Fruit fly (Drosophila melanogaster) whole organism, embryonic: ENCODE results near the gene CG32488.

ENCODE experiments used
- Aef1 ChIP-seq: fragments of 200-800 bp; sonication (Bioruptor generic); IDR thresholded peaks from 3 replicates; pipeline ENCODE4 v1.3.6; 2022; ENCODE audit warnings: missing biosample characterization, missing genetic modification characterization
- Awh ChIP-seq: fragments of 200-800 bp; sonication (Bioruptor generic); IDR thresholded peaks from 2 replicates; pipeline ENCODE4, ENCODE4 v1.3.6; 2022; ENCODE audit warnings: missing biosample characterization, missing genetic modification characterization
- BtbVII ChIP-seq: fragments of 200-800 bp; sonication (Bioruptor generic); optimal IDR thresholded peaks from 3 replicates; lab custom pipeline; 2017; ENCODE audit warnings: missing biosample characterization, mild to moderate bottlenecking, missing genetic modification characterization
- CG10565 ChIP-seq: fragments of 200-800 bp; sonication (Bioruptor generic); optimal IDR thresholded peaks from 3 replicates; lab custom pipeline; 2016; ENCODE audit warnings: missing biosample characterization, mild to moderate bottlenecking, missing genetic modification characterization
- CG1233 ChIP-seq: fragments of 200-800 bp; sonication (Bioruptor generic); optimal IDR thresholded peaks from 4 replicates; lab custom pipeline; 2018; ENCODE audit warnings: missing biosample characterization, mild to moderate bottlenecking, missing genetic modification characterization
- CG13123 ChIP-seq: fragments of 200-800 bp; sonication (Bioruptor generic); optimal IDR thresholded peaks from 2 replicates; lab custom pipeline; 2016; ENCODE audit warnings: missing biosample characterization, missing genetic modification characterization
- CG13775 ChIP-seq: fragments of 200-800 bp; sonication (Bioruptor generic); optimal IDR thresholded peaks from 3 replicates; lab custom pipeline; 2017; ENCODE audit warnings: missing biosample characterization, mild to moderate bottlenecking, missing genetic modification characterization
- CG16779 ChIP-seq: fragments of 200-800 bp; sonication (Bioruptor generic); IDR thresholded peaks from 2 replicates; pipeline ENCODE4 v1.3.6; 2022; ENCODE audit warnings: missing biosample characterization, missing genetic modification characterization
- CG16813 ChIP-seq: fragments of 200-800 bp; sonication (Bioruptor generic); IDR thresholded peaks from 3 replicates; pipeline ENCODE4 v1.3.6; 2022; ENCODE audit warnings: missing biosample characterization, missing genetic modification characterization; ENCODE audit not compliant: partially characterized antibody
- CG2875 ChIP-seq: fragments of 200-800 bp; sonication (Bioruptor generic); optimal IDR thresholded peaks from 2 replicates; lab custom pipeline; 2017; ENCODE audit warnings: missing biosample characterization, mild to moderate bottlenecking, missing genetic modification characterization, missing genetic modification reagents
- CG3065 ChIP-seq: fragments of 200-800 bp; sonication (Bioruptor generic); optimal IDR thresholded peaks from 2 replicates; lab custom pipeline; 2016; ENCODE audit warnings: missing biosample characterization, missing genetic modification characterization
- CG3847 ChIP-seq: fragments of 200-800 bp; sonication (Bioruptor generic); IDR thresholded peaks from 2 replicates; pipeline ENCODE4 v1.3.6; 2022; ENCODE audit warnings: missing biosample characterization, missing genetic modification characterization
- CG7839 ChIP-seq: fragments of 200-800 bp; sonication (Bioruptor generic); optimal IDR thresholded peaks from 3 replicates; lab custom pipeline; 2018; ENCODE audit warnings: missing biosample characterization, mild to moderate bottlenecking, missing genetic modification characterization, moderate library complexity
- CG8765 ChIP-seq: fragments of 200-800 bp; sonication (Bioruptor generic); IDR thresholded peaks from 2 replicates; pipeline ENCODE4 v1.3.6; 2022; ENCODE audit warnings: missing biosample characterization, missing genetic modification characterization
- Dll ChIP-seq: fragments of 200-800 bp; sonication (Bioruptor generic); IDR thresholded peaks from 4 replicates; pipeline ENCODE4 v1.3.6; 2022; ENCODE audit warnings: missing biosample characterization, missing genetic modification characterization; ENCODE audit not compliant: partially characterized antibody
- Gug ChIP-seq: fragments of 200-800 bp; sonication (Bioruptor generic); IDR thresholded peaks from 4 replicates; pipeline ENCODE4 v1.3.6; 2022; ENCODE audit warnings: missing biosample characterization, missing genetic modification characterization
- HHEX ChIP-seq: fragments of 200-800 bp; sonication (Bioruptor generic); optimal IDR thresholded peaks from 3 replicates; lab custom pipeline; 2017; ENCODE audit warnings: missing biosample characterization, mild to moderate bottlenecking, missing genetic modification characterization, missing genetic modification reagents
- Meics ChIP-seq: fragments of 200-800 bp; sonication (Bioruptor generic); optimal IDR thresholded peaks from 2 replicates; lab custom pipeline; 2017; ENCODE audit warnings: missing biosample characterization, mild to moderate bottlenecking, missing genetic modification characterization
- Nf-YA ChIP-seq: fragments of 200-800 bp; sonication (Bioruptor generic); IDR thresholded peaks from 2 replicates; pipeline ENCODE4 v1.3.6; 2022; ENCODE audit warnings: missing biosample characterization, missing genetic modification characterization
- Oli ChIP-seq: fragments of 200-800 bp; sonication (Bioruptor generic); optimal IDR thresholded peaks from 2 replicates; lab custom pipeline; 2018; ENCODE audit warnings: missing biosample characterization, mild to moderate bottlenecking, missing genetic modification characterization, moderate library complexity
- Optix ChIP-seq: fragments of 200-800 bp; sonication (Bioruptor generic); IDR thresholded peaks from 3 replicates; pipeline ENCODE4 v1.3.6; 2022; ENCODE audit warnings: missing biosample characterization, missing genetic modification characterization
- Poxn ChIP-seq: fragments of 200-800 bp; sonication (Bioruptor generic); IDR thresholded peaks from 2 replicates; pipeline ENCODE4 v1.3.6; 2022; ENCODE audit warnings: missing biosample characterization, missing genetic modification characterization
- Spps ChIP-seq: fragments of 200-800 bp; sonication (Bioruptor generic); optimal IDR thresholded peaks from 2 replicates; lab custom pipeline; 2018; ENCODE audit warnings: missing biosample characterization, mild to moderate bottlenecking, missing genetic modification characterization
- Sry-β ChIP-seq: fragments of 200-800 bp; sonication (Bioruptor generic); optimal IDR thresholded peaks from 2 replicates; lab custom pipeline; 2018; ENCODE audit warnings: missing biosample characterization, mild to moderate bottlenecking, missing genetic modification characterization, moderate library complexity
- Tbp ChIP-seq: fragments of >200 bp; optimal IDR thresholded peaks from 2 replicates; lab custom pipeline; 2018; ENCODE audit warnings: missing biosample characterization, missing genetic modification characterization
- abd-A ChIP-seq: fragments of 200-800 bp; sonication (Bioruptor generic); optimal IDR thresholded peaks from 3 replicates; lab custom pipeline; 2019; ENCODE audit warnings: missing biosample characterization, mild to moderate bottlenecking, missing genetic modification characterization, moderate library complexity
- aop ChIP-seq: fragments of 200-800 bp; sonication (Bioruptor generic); IDR thresholded peaks from 2 replicates; pipeline ENCODE4 v1.3.6; 2022; ENCODE audit warnings: missing biosample characterization, missing genetic modification characterization
- ap ChIP-seq: fragments of 200-800 bp; sonication (Bioruptor generic); IDR thresholded peaks from 2 replicates; pipeline ENCODE4 v1.3.6; 2022; ENCODE audit warnings: missing biosample characterization, missing genetic modification characterization
- ara ChIP-seq: fragments of 200-800 bp; sonication (Bioruptor generic); IDR thresholded peaks from 2 replicates; pipeline ENCODE4 v1.3.6; 2022; ENCODE audit warnings: missing biosample characterization, missing genetic modification characterization
- az2 ChIP-seq: fragments of 200-800 bp; sonication (Bioruptor generic); optimal IDR thresholded peaks from 3 replicates; lab custom pipeline; 2016; ENCODE audit warnings: missing biosample characterization, missing genetic modification characterization
- bab2 ChIP-seq: fragments of 200-800 bp; sonication (Bioruptor generic); optimal IDR thresholded peaks from 2 replicates; lab custom pipeline; 2016; ENCODE audit warnings: missing biosample characterization, missing genetic modification characterization
- br ChIP-seq: fragments of >200 bp; optimal IDR thresholded peaks from 2 replicates; lab custom pipeline; 2017
- chinmo ChIP-seq: fragments of 200-800 bp; sonication (Bioruptor generic); IDR thresholded peaks from 4 replicates; pipeline ENCODE4 v1.3.6; 2022; ENCODE audit warnings: missing biosample characterization, missing genetic modification characterization; ENCODE audit not compliant: partially characterized antibody
- cwo ChIP-seq: fragments of 200-800 bp; sonication (Bioruptor generic); optimal IDR thresholded peaks from 3 replicates; lab custom pipeline; 2017; ENCODE audit warnings: missing biosample characterization, missing genetic modification characterization, mild to moderate bottlenecking, moderate library complexity, missing genetic modification reagents
- fd102C ChIP-seq: fragments of 200-800 bp; sonication (Bioruptor generic); optimal IDR thresholded peaks from 2 replicates; lab custom pipeline; 2018; ENCODE audit warnings: missing biosample characterization, mild to moderate bottlenecking, missing genetic modification characterization, moderate library complexity
- fd64A ChIP-seq: fragments of 200-800 bp; sonication (Bioruptor generic); optimal IDR thresholded peaks from 3 replicates; lab custom pipeline; 2018; ENCODE audit warnings: missing biosample characterization, mild to moderate bottlenecking, missing genetic modification characterization
- fu2 ChIP-seq: fragments of 200-800 bp; sonication (Bioruptor generic); optimal IDR thresholded peaks from 2 replicates; lab custom pipeline; 2016; ENCODE audit warnings: missing biosample characterization, missing genetic modification characterization
- gfzf ChIP-seq: fragments of 200-800 bp; sonication (Bioruptor generic); optimal IDR thresholded peaks from 2 replicates; lab custom pipeline; 2016; ENCODE audit warnings: missing biosample characterization, mild to moderate bottlenecking, missing genetic modification characterization, moderate library complexity
- gsb-n ChIP-seq: fragments of 200-800 bp; sonication (Bioruptor generic); optimal IDR thresholded peaks from 3 replicates; lab custom pipeline; 2018; ENCODE audit warnings: missing biosample characterization, mild to moderate bottlenecking, missing genetic modification characterization
- h ChIP-seq: fragments of >200 bp; optimal IDR thresholded peaks from 2 replicates; lab custom pipeline; 2017
- ind ChIP-seq: fragments of 200-800 bp; sonication (Bioruptor generic); optimal IDR thresholded peaks from 3 replicates; lab custom pipeline; 2016; ENCODE audit warnings: missing biosample characterization, missing genetic modification characterization
- jing ChIP-seq: fragments of 200-800 bp; sonication (Bioruptor generic); optimal IDR thresholded peaks from 2 replicates; lab custom pipeline; 2018; ENCODE audit warnings: missing biosample characterization, mild to moderate bottlenecking, missing genetic modification characterization
- kni ChIP-seq: fragments of 200-800 bp; sonication (Bioruptor generic); optimal IDR thresholded peaks from 3 replicates; lab custom pipeline; 2017; ENCODE audit warnings: mild to moderate bottlenecking, missing biosample characterization, missing genetic modification reagents, missing genetic modification characterization
- sc ChIP-seq, 3 experiments: fragments of >200 bp in 2 of 3; fragments of 200-800 bp in 1 of 3; sonication (Bioruptor generic) in 1 of 3; optimal IDR thresholded peaks; 2 replicates in 2 of 3; 3 replicates in 1 of 3; lab custom pipeline; 2017; ENCODE audit warnings: mild to moderate bottlenecking in 1 of 3, missing biosample characterization in 1 of 3, missing genetic modification characterization in 1 of 3, missing genetic modification reagents in 1 of 3
- slou ChIP-seq: fragments of 200-800 bp; sonication (Bioruptor generic); optimal IDR thresholded peaks from 3 replicates; lab custom pipeline; 2016; ENCODE audit warnings: missing biosample characterization, missing genetic modification characterization
- ssp ChIP-seq: fragments of 200-800 bp; sonication (Bioruptor generic); IDR thresholded peaks from 2 replicates; pipeline ENCODE4 v1.3.6; 2022; ENCODE audit warnings: missing biosample characterization, missing genetic modification characterization
- tll ChIP-seq, 2 experiments: fragments of 200-800 bp in 1 of 2; fragments of >200 bp in 1 of 2; sonication (Bioruptor generic) in 1 of 2; optimal IDR thresholded peaks; 2 replicates each; lab custom pipeline; 2017 to 2019; ENCODE audit warnings: missing biosample characterization in 2 of 2, missing genetic modification characterization in 2 of 2, mild to moderate bottlenecking in 1 of 2, moderate library complexity in 1 of 2
- vvl ChIP-seq: fragments of 200-800 bp; sonication (Bioruptor generic); IDR thresholded peaks from 2 replicates; pipeline ENCODE4 v1.3.6; 2022; ENCODE audit warnings: missing biosample characterization, missing genetic modification characterization
- yki ChIP-seq: fragments of >200 bp; optimal IDR thresholded peaks from 3 replicates; lab custom pipeline; 2018

Gene CG32488

dm6 chr3L:3035769-3036583, 20.1 kb upstream of the CG32488 start (continued):
- TF ChIP-seq CG2875 (GFP tag; lab: Kevin White, UChicago) (peak; percentile 72), Sry-β (GFP tag; lab: Kevin White, UChicago) (peak; percentile 29), ara (GFP tag; lab: Robert Waterston, UW) (peak; percentile 72), CG10565 (GFP tag; lab: Kevin White, UChicago) (peak; percentile 50), tll (GFP tag; optimal IDR thresholded peaks at IDR 0.05; lab: Kevin White, UChicago) (no peak), Poxn (GFP tag; lab: Robert Waterston, UW) (no peak), br (lab: Kevin White, UChicago) (no peak), gsb-n (tag; lab: Kevin White, UChicago) (peak; percentile 84), CG3065 (GFP tag; lab: Kevin White, UChicago) (no peak), slou (peak; percentile 43), abd-A (tag; lab: Kevin White, UChicago) (no peak), sc (optimal IDR thresholded peaks at IDR 0.05; lab: Kevin White, UChicago) (no peak), sc (GFP tag; optimal IDR thresholded peaks at IDR 0.05; lab: Kevin White, UChicago) (peak; percentile 75), Aef1 (peak; percentile 63), chinmo (GFP tag; lab: Robert Waterston, UW) (peak; percentile 74; the same call in 2 of the 4 replicates), aop (peak; percentile 56; the same call in 1 of the 2 replicates), BtbVII (peak; percentile 89), fd102C (GFP tag; lab: Kevin White, UChicago) (peak; percentile 56), vvl (GFP tag; lab: Robert Waterston, UW) (peak; percentile 67), Awh (GFP tag; lab: Robert Waterston, UW) (peak; percentile 63), ap (GFP tag; lab: Robert Waterston, UW) (peak; percentile 76), Optix (GFP tag; lab: Robert Waterston, UW) (peak; percentile 46; the same call in 1 of the 3 replicates), CG3847 (peak; percentile 84), fd64A (peak; percentile 65), Dll (GFP tag; lab: Robert Waterston, UW) (0 out of 4 replicates have a peak, but pooled peaks have one; percentile 29), ssp (GFP tag; lab: Robert Waterston, UW) (0 out of 2 replicates have a peak, but pooled peaks have one; percentile 27), az2 (GFP tag; lab: Kevin White, UChicago) (peak; percentile 67), Meics (peak; percentile 92), gfzf (GFP tag; lab: Kevin White, UChicago) (no peak), CG13775 (GFP tag; lab: Kevin White, UChicago) (peak; percentile 84), Gug (GFP tag; lab: Robert Waterston, UW) (peak; percentile 31; the same call in 1 of the 4 replicates), cwo (GFP tag; lab: Kevin White, UChicago) (peak; percentile 84), CG7839 (peak; percentile 91), yki (lab: Kevin White, UChicago) (peak; percentile 19), jing (GFP tag; lab: Kevin White, UChicago) (peak; percentile 53), ind (peak; percentile 75), Spps (tag; lab: Kevin White, UChicago) (peak; percentile 78), fu2 (peak; percentile 47), CG16813 (GFP tag; lab: Robert Waterston, UW) (no peak), CG16779 (GFP tag; lab: Robert Waterston, UW) (no peak), bab2 (GFP tag; lab: Kevin White, UChicago) (peak; percentile 77), CG13123 (peak; percentile 60), Oli (peak; percentile 86), CG1233 (GFP tag; lab: Kevin White, UChicago) (peak; percentile 87), HHEX (peak; percentile 85), CG8765 (peak; percentile 67), Nf-YA (GFP tag; lab: Robert Waterston, UW) (peak; percentile 67; the same call in 1 of the 2 replicates), h (lab: Kevin White, UChicago) (no peak), kni (GFP tag; lab: Kevin White, UChicago) (peak; percentile 78), Tbp (GFP tag; lab: Kevin White, UChicago) (no peak)
